Fruit fly (Drosophila melanogaster): ENCODE measurements around the gene CG17917.

DNA sequence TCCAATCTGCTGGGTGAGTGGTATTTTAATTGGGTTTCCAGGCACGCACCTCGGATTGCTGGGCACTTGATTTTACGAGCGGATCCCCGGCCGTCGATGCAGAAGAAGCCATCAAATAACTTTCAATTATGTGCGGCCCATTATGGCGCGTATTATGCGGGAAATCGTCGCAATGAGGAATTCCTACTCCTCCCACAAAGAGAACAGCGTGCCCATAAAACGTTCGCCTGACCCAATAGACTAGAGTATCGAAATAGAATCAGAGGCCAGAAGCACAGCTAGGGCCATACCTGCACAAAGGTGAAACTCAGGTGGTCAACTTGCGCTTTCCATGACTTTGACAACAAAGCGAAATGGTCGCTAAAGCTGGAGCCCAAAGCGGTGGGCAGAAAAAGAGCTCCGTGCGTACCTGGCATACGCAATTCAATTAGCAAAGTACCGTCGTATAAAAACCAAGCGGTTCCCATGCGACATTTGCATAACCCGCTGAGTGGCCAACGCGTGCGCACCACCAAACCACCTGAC lies 11.9 kb upstream of the CG17917 start, which contains the start of gene Osi18:
- TF ChIP-seq psq (optimal IDR thresholded peaks at IDR 0.05), result no peak
- no peak for TF ChIP-seq insv (optimal IDR thresholded peaks at IDR 0.05)
- no peak for TF ChIP-seq Sin3A (optimal IDR thresholded peaks at IDR 0.05)
- no peak for TF ChIP-seq ttk (optimal IDR thresholded peaks at IDR 0.05)
